Worm (Caenorhabditis elegans): ENCODE results near the gene ugt-13.

ugt-13 gene

ce11 chrV:4957619-4958018 lies 48.9 kb downstream of the ugt-13 start:
- TF ChIP-seq fos-1 (tag; optimal IDR thresholded peaks at IDR 0.05) (no peak), aha-1 (tag) (peak; percentile 94)

- TF ChIP-seq set-16 (GFP tag; IDR thresholded peaks at IDR 0.05) (peak; percentile 57), mes-2 (tag; optimal IDR thresholded peaks at IDR 0.05; ENCODE audit: poor library complexity, severe bottlenecking) (no peak), fos-1 (tag; optimal IDR thresholded peaks at IDR 0.05) (no peak), Y75B8A.6 (GFP tag; IDR thresholded peaks at IDR 0.05) (no peak), nhr-28 (tag; optimal IDR thresholded peaks at IDR 0.05) (no peak), zag-1 (tag; optimal IDR thresholded peaks at IDR 0.05) (no peak), zip-11 (GFP tag; IDR thresholded peaks at IDR 0.05) (no peak), skn-1 (tag; optimal IDR thresholded peaks at IDR 0.05) (no peak)
Observed at ce11 chrV:4960686-4961085, 52.0 kb downstream of the ugt-13 start.

Measured in whole organism, L4 larva.